Fruit fly (Drosophila melanogaster): ENCODE measurements around the gene CG3407.
A peak's percentile ranks its signal among the peaks of the same experiment; 100 is the strongest.

The CG3407 gene

dm6 chr2L:3829220-3829619 is 16.0 kb upstream of the CG3407 start (continued):
- TF ChIP-seq zen (tag; optimal IDR thresholded peaks at IDR 0.05) (peak; percentile 23), gce (GFP tag; IDR thresholded peaks at IDR 0.05) (no peak), CG14860 (GFP tag; IDR thresholded peaks at IDR 0.05; ENCODE audit: partially characterized antibody) (no peak)

- no peak for TF ChIP-seq CG11085 (GFP tag; IDR thresholded peaks at IDR 0.05)
- peak; percentile 43 for TF ChIP-seq CG12942 (GFP tag; optimal IDR thresholded peaks at IDR 0.05)
- TF ChIP-seq esg (GFP tag; conservative IDR thresholded peaks at IDR 0.05): 0 out of 2 replicates have a peak, but pooled peaks have one; percentile 29
- TF ChIP-seq H15 (GFP tag; IDR thresholded peaks at IDR 0.05): no peak
- no peak for TF ChIP-seq mirr (GFP tag; optimal IDR thresholded peaks at IDR 0.05)
- no peak for TF ChIP-seq wek (GFP tag; optimal IDR thresholded peaks at IDR 0.05)
- TF ChIP-seq Nf-YA (GFP tag; IDR thresholded peaks at IDR 0.05): no peak
- peak; percentile 85 for TF ChIP-seq CG15479 (GFP tag; optimal IDR thresholded peaks at IDR 0.05)
- peak; percentile 94 for TF ChIP-seq Ets65A (GFP tag)
- no peak for TF ChIP-seq CG9876 (GFP tag; optimal IDR thresholded peaks at IDR 0.05)
- peak; percentile 39 for TF ChIP-seq CG17359 (tag; optimal IDR thresholded peaks at IDR 0.05)
- no peak for TF ChIP-seq BtbVII (GFP tag; optimal IDR thresholded peaks at IDR 0.05)
- TF ChIP-seq CG13123 (GFP tag; optimal IDR thresholded peaks at IDR 0.05): peak; percentile 23
- no peak for TF ChIP-seq repo (GFP tag; optimal IDR thresholded peaks at IDR 0.05)
- peak; percentile 82 for TF ChIP-seq CG13775 (GFP tag; optimal IDR thresholded peaks at IDR 0.05)
- no peak for TF ChIP-seq CG34422 (GFP tag; IDR thresholded peaks at IDR 0.05)
- TF ChIP-seq ewg (GFP tag; optimal IDR thresholded peaks at IDR 0.05): peak; percentile 38
- TF ChIP-seq CG2889 (GFP tag; IDR thresholded peaks at IDR 0.05): no peak
- TF ChIP-seq Rx (GFP tag; IDR thresholded peaks at IDR 0.05): no peak
- peak; percentile 9 for TF ChIP-seq Sry-δ (GFP tag; optimal IDR thresholded peaks at IDR 0.05)
- TF ChIP-seq h (optimal IDR thresholded peaks at IDR 0.05): no peak
- no peak for TF ChIP-seq Meics (GFP tag; optimal IDR thresholded peaks at IDR 0.05)
- no peak for TF ChIP-seq grn (GFP tag; optimal IDR thresholded peaks at IDR 0.05)
- no peak for TF ChIP-seq slbo (GFP tag; IDR thresholded peaks at IDR 0.05)
- TF ChIP-seq trem (tag; optimal IDR thresholded peaks at IDR 0.05): peak; percentile 93
- TF ChIP-seq D19B (GFP tag; optimal IDR thresholded peaks at IDR 0.05): no peak
- peak; percentile 98 for TF ChIP-seq zf30C (GFP tag; optimal IDR thresholded peaks at IDR 0.05)
- TF ChIP-seq Taf1 (GFP tag; IDR thresholded peaks at IDR 0.05): no peak
- peak; percentile 45 to 59 for TF ChIP-seq eve (GFP tag; optimal IDR thresholded peaks at IDR 0.05)
- peak; percentile 95 for TF ChIP-seq CG10979 (tag; optimal IDR thresholded peaks at IDR 0.05)
- no peak for TF ChIP-seq CG15269 (tag; optimal IDR thresholded peaks at IDR 0.05)
- no peak for TF ChIP-seq sisA (GFP tag; IDR thresholded peaks at IDR 0.05)
- TF ChIP-seq Jarid2 (GFP tag; optimal IDR thresholded peaks at IDR 0.05): no peak
- peak; percentile 77 for TF ChIP-seq CG15601 (tag; optimal IDR thresholded peaks at IDR 0.05)
- TF ChIP-seq CG11723 (GFP tag; optimal IDR thresholded peaks at IDR 0.05): no peak
- no peak for TF ChIP-seq BEAF-32 (GFP tag; optimal IDR thresholded peaks at IDR 0.05)
- TF ChIP-seq Gug (GFP tag; IDR thresholded peaks at IDR 0.05): no peak
- TF ChIP-seq crp (GFP tag; optimal IDR thresholded peaks at IDR 0.05): peak in 1 of 2 experiments; percentile 10
- no peak for TF ChIP-seq hbn (GFP tag; IDR thresholded peaks at IDR 0.05; ENCODE audit: partially characterized antibody)
- peak; percentile 46; the same call in 2 of the 3 replicates for TF ChIP-seq ken (GFP tag; IDR thresholded peaks at IDR 0.05)
- peak; percentile 22 for TF ChIP-seq Dad (GFP tag; optimal IDR thresholded peaks at IDR 0.05)
- no peak for TF ChIP-seq peb (GFP tag; IDR thresholded peaks at IDR 0.05)
- TF ChIP-seq CG9797 (GFP tag; optimal IDR thresholded peaks at IDR 0.05): no peak
- peak; percentile 58 for TF ChIP-seq CG8359 (GFP tag; optimal IDR thresholded peaks at IDR 0.05; ENCODE audit: borderline replicate concordance)
- peak; percentile 97 for TF ChIP-seq CG17829 (tag; optimal IDR thresholded peaks at IDR 0.05)
- no peak for TF ChIP-seq Mrtf (GFP tag; IDR thresholded peaks at IDR 0.05)
Observed at dm6 chr2L:3827406-3828133, 14.4 kb upstream of the CG3407 start.

All from whole organism, embryonic.